Worm (Caenorhabditis elegans) whole organism, L3 larva: ENCODE results near the gene C35B1.3.

Source experiments
- R02D3.7 ChIP-seq: fragments of 150-350 bp; optimal IDR thresholded peaks from 2 replicates; lab custom pipeline; 2014; ENCODE audit warnings: missing biosample characterization, missing genetic modification characterization
- ZK546.5 ChIP-seq: sonication (generic microtip); optimal IDR thresholded peaks from 2 replicates; lab custom pipeline; 2017; ENCODE audit warnings: missing biosample characterization, missing genetic modification characterization
- ama-1 ChIP-seq: fragments of 150-350 bp; optimal IDR thresholded peaks from 2 replicates; lab custom pipeline; 2018
- ceh-16 ChIP-seq: sonication (generic microtip); optimal IDR thresholded peaks from 2 replicates; lab custom pipeline; 2017; ENCODE audit warnings: missing biosample characterization, missing genetic modification characterization
- ceh-28 ChIP-seq: fragments of 150-350 bp; optimal IDR thresholded peaks from 2 replicates; lab custom pipeline; 2014; ENCODE audit warnings: missing biosample characterization, missing genetic modification reagents, missing genetic modification characterization
- ceh-82 ChIP-seq: fragments of 150-350 bp; optimal IDR thresholded peaks from 2 replicates; lab custom pipeline; 2014; ENCODE audit warnings: missing biosample characterization, missing genetic modification characterization
- ceh-9 ChIP-seq: sonication (generic microtip); optimal IDR thresholded peaks from 2 replicates; lab custom pipeline; 2018; ENCODE audit warnings: missing biosample characterization, missing genetic modification characterization
- daf-12 ChIP-seq: fragments of 150-350 bp; optimal IDR thresholded peaks from 2 replicates; lab custom pipeline; 2014; ENCODE audit warnings: missing biosample characterization, missing genetic modification reagents, missing genetic modification characterization
- egl-5 ChIP-seq: fragments of 150-350 bp; optimal IDR thresholded peaks from 2 replicates; lab custom pipeline; 2017; ENCODE audit warnings: missing biosample characterization, missing genetic modification reagents, missing genetic modification characterization, inconsistent platforms
- elt-1 ChIP-seq: fragments of 150-350 bp; optimal IDR thresholded peaks from 2 replicates; lab custom pipeline; 2014; ENCODE audit warnings: missing biosample characterization, missing genetic modification characterization
- elt-2 ChIP-seq: sonication (generic microtip); optimal IDR thresholded peaks from 2 replicates; lab custom pipeline; 2016; ENCODE audit warnings: missing genetic modification reagents, mild to moderate bottlenecking, missing genetic modification characterization, missing compliant biosample characterization
- elt-3 ChIP-seq, 3 experiments: fragments of 150-350 bp in 1 of 3; sonication (generic microtip) in 2 of 3; optimal IDR thresholded peaks; 2 replicates in 2 of 3; 4 replicates in 1 of 3; lab custom pipeline; 2014 to 2017; ENCODE audit warnings: missing biosample characterization in 3 of 3, missing genetic modification characterization in 3 of 3
- eor-1 ChIP-seq, 2 experiments: fragments of 150-350 bp; optimal IDR thresholded peaks; 2 replicates each; lab custom pipeline; 2014 to 2018; ENCODE audit warnings: missing biosample characterization in 2 of 2, missing genetic modification characterization in 2 of 2
- fkh-10 ChIP-seq: sonication (generic microtip); optimal IDR thresholded peaks from 2 replicates; lab custom pipeline; 2017; ENCODE audit warnings: missing biosample characterization, missing genetic modification reagents, missing genetic modification characterization
- fos-1 ChIP-seq: fragments of 150-350 bp; optimal IDR thresholded peaks from 2 replicates; lab custom pipeline; 2014; ENCODE audit warnings: missing biosample characterization, missing genetic modification characterization
- hmg-11 ChIP-seq: sonication (generic microtip); optimal IDR thresholded peaks from 2 replicates; lab custom pipeline; 2016; ENCODE audit warnings: missing genetic modification characterization, missing compliant biosample characterization
- jun-1 ChIP-seq: fragments of 150-350 bp; optimal IDR thresholded peaks from 2 replicates; lab custom pipeline; 2014; ENCODE audit warnings: missing biosample characterization, missing genetic modification reagents, missing genetic modification characterization
- lin-15B ChIP-seq: fragments of 150-350 bp; optimal IDR thresholded peaks from 2 replicates; lab custom pipeline; 2014; ENCODE audit warnings: missing biosample characterization, missing genetic modification characterization
- lin-39 ChIP-seq: fragments of 150-350 bp; optimal IDR thresholded peaks from 2 replicates; lab custom pipeline; 2018; ENCODE audit warnings: missing biosample characterization, missing genetic modification reagents, missing genetic modification characterization
- mdl-1 ChIP-seq: fragments of 150-350 bp; optimal IDR thresholded peaks from 2 replicates; lab custom pipeline; 2014; ENCODE audit warnings: missing biosample characterization, missing genetic modification characterization
- mml-1 ChIP-seq: fragments of 150-350 bp; sonication (generic microtip); optimal IDR thresholded peaks from 3 replicates; lab custom pipeline; 2014; ENCODE audit warnings: missing biosample characterization, missing genetic modification characterization
- nfya-1 ChIP-seq: sonication (generic microtip); optimal IDR thresholded peaks from 2 replicates; lab custom pipeline; 2017; ENCODE audit warnings: missing genetic modification characterization, mild to moderate bottlenecking, missing compliant biosample characterization, antibody characterized with exemption, moderate library complexity; ENCODE audit not compliant: insufficient read depth
- nhr-237 ChIP-seq: fragments of 150-350 bp; optimal IDR thresholded peaks from 2 replicates; lab custom pipeline; 2014; ENCODE audit warnings: missing biosample characterization, missing genetic modification characterization
- nhr-25 ChIP-seq: sonication (generic microtip); optimal IDR thresholded peaks from 2 replicates; lab custom pipeline; 2017; ENCODE audit warnings: missing biosample characterization, missing genetic modification characterization
- nhr-28 ChIP-seq: fragments of 150-350 bp; optimal IDR thresholded peaks from 2 replicates; lab custom pipeline; 2014; ENCODE audit warnings: missing biosample characterization, missing genetic modification characterization
- nhr-67 ChIP-seq: fragments of 150-350 bp; optimal IDR thresholded peaks from 2 replicates; lab custom pipeline; 2014; ENCODE audit warnings: missing biosample characterization, missing genetic modification characterization
- nhr-77 ChIP-seq: fragments of 150-350 bp; optimal IDR thresholded peaks from 2 replicates; lab custom pipeline; 2014; ENCODE audit warnings: missing biosample characterization, missing genetic modification characterization
- sea-2 ChIP-seq: fragments of 150-350 bp; sonication (generic microtip); optimal IDR thresholded peaks from 4 replicates; lab custom pipeline; 2014; ENCODE audit warnings: missing biosample characterization, missing genetic modification reagents, missing genetic modification characterization
- skn-1 ChIP-seq: fragments of 150-350 bp; optimal IDR thresholded peaks from 2 replicates; lab custom pipeline; 2014; ENCODE audit warnings: missing biosample characterization, missing genetic modification characterization
- snpc-4 ChIP-seq: fragments of 150-350 bp; optimal IDR thresholded peaks from 2 replicates; lab custom pipeline; 2014; ENCODE audit warnings: missing biosample characterization, missing genetic modification characterization
- tbx-2 ChIP-seq: sonication (generic microtip); optimal IDR thresholded peaks from 2 replicates; lab custom pipeline; 2016; ENCODE audit warnings: mild to moderate bottlenecking, missing genetic modification characterization, missing compliant biosample characterization
- unc-39 ChIP-seq: sonication (generic microtip); optimal IDR thresholded peaks from 4 replicates; lab custom pipeline; 2017; ENCODE audit warnings: missing biosample characterization, missing genetic modification characterization
- unc-62 ChIP-seq: fragments of 150-350 bp; sonication (generic microtip); optimal IDR thresholded peaks from 4 replicates; lab custom pipeline; 2014; ENCODE audit warnings: missing biosample characterization, missing genetic modification reagents, missing genetic modification characterization

The C35B1.3 gene

DNA sequence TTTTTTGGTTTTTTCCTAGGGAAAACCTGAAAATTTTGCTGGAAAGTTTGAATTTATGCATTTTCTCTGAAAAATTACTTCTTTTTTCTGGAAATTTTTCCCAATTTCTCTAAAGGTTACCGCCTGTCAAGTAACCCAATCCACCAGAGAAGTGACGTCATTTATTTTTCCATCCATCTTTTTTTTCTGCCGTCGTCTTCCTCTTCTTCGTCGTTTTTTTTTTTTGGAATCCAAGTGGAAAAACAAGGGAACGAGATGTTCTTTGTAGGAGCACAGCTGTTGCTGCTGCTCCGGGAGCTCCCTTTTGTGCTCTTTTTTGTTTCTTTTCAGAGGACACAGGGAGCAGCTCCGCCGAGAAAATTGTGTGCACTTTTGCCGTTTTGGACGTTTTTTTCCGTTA lies 13.4 kb downstream of the C35B1.3 start:
- TF ChIP-seq nfya-1 (peak; percentile 14), nhr-237 (no peak)
- TF ChIP-seq, all 47 proteins: peak for 1

- TF ChIP-seq elt-3 (tag; optimal IDR thresholded peaks at IDR 0.05; lab: Kevin White, UChicago), result no peak
- no peak for TF ChIP-seq elt-2 (tag; lab: Kevin White, UChicago)
- no peak for TF ChIP-seq nhr-25 (tag; lab: Kevin White, UChicago)
These were observed 16.0 kb downstream of the C35B1.3 start for ce11 chrIV:4096940-4097339.

ce11 chrIV:4099773-4100172 lies 18.8 kb downstream of the C35B1.3 start:
- TF ChIP-seq nfya-1 (peak; percentile 19), nhr-77 (tag; lab: Kevin White, UChicago) (no peak), ama-1 (lab: Kevin White, UChicago) (no peak), ceh-16 (no peak), snpc-4 (tag; lab: Kevin White, UChicago) (no peak), jun-1 (tag; lab: Kevin White, UChicago) (no peak), nhr-67 (tag; lab: Kevin White, UChicago) (no peak), hmg-11 (tag; lab: Kevin White, UChicago) (no peak)

DNA sequence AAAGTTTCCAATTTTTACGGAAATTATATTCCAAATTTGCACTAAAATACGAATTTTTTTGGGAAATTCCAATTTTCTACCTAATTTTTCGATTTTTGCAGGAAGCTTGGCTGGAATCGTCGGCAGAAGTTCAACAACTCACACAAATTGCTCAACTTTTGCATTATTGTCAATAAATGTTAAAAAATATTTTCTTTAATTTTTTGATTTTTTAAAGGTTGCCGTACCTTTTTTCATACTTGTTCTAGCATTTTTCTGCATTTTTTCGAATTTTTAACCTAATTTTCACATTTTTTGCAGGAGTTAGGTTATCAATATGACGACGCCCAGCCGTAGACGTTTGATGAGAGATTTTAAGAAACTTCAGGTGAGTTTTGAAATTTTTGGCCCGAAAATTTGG lies 21.8 kb downstream of the C35B1.3 start, which contains the start of gene ubc-1:
ubc-1 (plus strand) TSS at position 301 of the 400 bp plus-strand sequence.
- TF ChIP-seq mml-1 (tag; lab: Kevin White, UChicago) (no peak), daf-12 (tag; lab: Kevin White, UChicago) (no peak), ceh-16 (no peak), nhr-28 (tag; lab: Kevin White, UChicago) (no peak), mdl-1 (tag; lab: Kevin White, UChicago) (no peak), ZK546.5 (tag; lab: Kevin White, UChicago) (no peak), hmg-11 (tag; lab: Kevin White, UChicago) (no peak), fos-1 (tag; lab: Kevin White, UChicago) (no peak), ceh-9 (tag; lab: Kevin White, UChicago) (no peak), ama-1 (lab: Kevin White, UChicago) (no peak), eor-1 (tag; optimal IDR thresholded peaks at IDR 0.05; lab: Kevin White, UChicago) (no peak), nfya-1 (no peak), R02D3.7 (tag; lab: Kevin White, UChicago) (no peak), sea-2 (no peak), unc-39 (no peak), elt-3 (tag; optimal IDR thresholded peaks at IDR 0.05; lab: Kevin White, UChicago) (no peak), tbx-2 (tag; lab: Kevin White, UChicago) (no peak), skn-1 (tag; lab: Kevin White, UChicago) (no peak), lin-15B (tag; lab: Kevin White, UChicago) (no peak)

- TF ChIP-seq tbx-2 (tag; lab: Kevin White, UChicago), result no peak
- TF ChIP-seq jun-1 (tag; lab: Kevin White, UChicago), result no peak
- no peak for TF ChIP-seq lin-39 (tag; lab: Kevin White, UChicago)
- TF ChIP-seq nhr-25 (tag; lab: Kevin White, UChicago), result no peak
- no peak for TF ChIP-seq unc-62 (GFP tag; lab: Kevin White, UChicago)
- no peak for TF ChIP-seq unc-39
- no peak for TF ChIP-seq lin-15B (tag; lab: Kevin White, UChicago)
- TF ChIP-seq mdl-1 (tag; lab: Kevin White, UChicago), result no peak
- TF ChIP-seq nhr-28 (tag; lab: Kevin White, UChicago), result no peak
- TF ChIP-seq ama-1 (lab: Kevin White, UChicago), result no peak
- TF ChIP-seq elt-2 (tag; lab: Kevin White, UChicago), result no peak
- TF ChIP-seq fkh-10, result no peak
- no peak for TF ChIP-seq ceh-28
- TF ChIP-seq elt-3 (tag; optimal IDR thresholded peaks at IDR 0.05; lab: Kevin White, UChicago), result no peak
- TF ChIP-seq nhr-237, result no peak
- TF ChIP-seq egl-5 (tag; lab: Kevin White, UChicago), result no peak
- TF ChIP-seq snpc-4 (tag; lab: Kevin White, UChicago), result no peak
- no peak for TF ChIP-seq ceh-82
- no peak for TF ChIP-seq elt-1 (tag; lab: Kevin White, UChicago)
These were observed 27.8 kb downstream of the C35B1.3 start, which contains the start of gene C35B1.7 for ce11 chrIV:4108767-4109166. Gene C35B1.7 (plus strand): TSS chrIV:4109067.
